Worm (Caenorhabditis elegans) whole organism, L1 larva: Measurements from ENCODE around the gene T05H4.11.

ENCODE experiments used
- blmp-1 ChIP-seq: fragments of 150-350 bp; optimal IDR thresholded peaks from 2 replicates; lab custom pipeline; 2014; ENCODE audit warnings: missing biosample characterization, missing genetic modification characterization
- ceh-82 ChIP-seq, 3 experiments: fragments of 150-350 bp in 1 of 3; sonication (generic microtip) in 2 of 3; optimal IDR thresholded peaks; 2 replicates each; lab custom pipeline; 2014 to 2017; ENCODE audit warnings: missing biosample characterization in 3 of 3, missing genetic modification characterization in 3 of 3
- ceh-90 ChIP-seq: sonication (generic microtip); optimal IDR thresholded peaks from 2 replicates; lab custom pipeline; 2016; ENCODE audit warnings: missing genetic modification characterization, missing compliant biosample characterization
- elt-2 ChIP-seq: sonication (generic microtip); optimal IDR thresholded peaks from 2 replicates; lab custom pipeline; 2016; ENCODE audit warnings: missing genetic modification characterization, mild to moderate bottlenecking, inconsistent platforms, missing compliant biosample characterization, missing genetic modification reagents
- nhr-237 ChIP-seq: fragments of 150-350 bp; optimal IDR thresholded peaks from 2 replicates; lab custom pipeline; 2014; ENCODE audit warnings: missing biosample characterization, missing genetic modification characterization
- nhr-28 ChIP-seq: fragments of 150-350 bp; optimal IDR thresholded peaks from 2 replicates; lab custom pipeline; 2014; ENCODE audit warnings: missing biosample characterization, missing genetic modification characterization
- swsn-7 ChIP-seq: sonication (generic microtip); optimal IDR thresholded peaks from 2 replicates; lab custom pipeline; 2016; ENCODE audit warnings: missing genetic modification characterization, missing compliant biosample characterization
- tbx-2 ChIP-seq: sonication (generic microtip); optimal IDR thresholded peaks from 2 replicates; lab custom pipeline; 2016; ENCODE audit warnings: missing genetic modification characterization, missing compliant biosample characterization
- unc-62 ChIP-seq: fragments of 150-350 bp; optimal IDR thresholded peaks from 2 replicates; lab custom pipeline; 2014; ENCODE audit warnings: missing biosample characterization, missing genetic modification reagents, missing genetic modification characterization
- ztf-11 ChIP-seq, 2 experiments: sonication (generic microtip); optimal IDR thresholded peaks; 2 replicates each; lab custom pipeline; 2016 to 2017; ENCODE audit warnings: missing genetic modification characterization in 2 of 2, missing biosample characterization in 1 of 2, missing compliant biosample characterization in 1 of 2

- TF ChIP-seq blmp-1 (no peak), ceh-82 (tag; optimal IDR thresholded peaks at IDR 0.05; lab: Kevin White, UChicago) (no peak), ztf-11 (tag; optimal IDR thresholded peaks at IDR 0.05; lab: Kevin White, UChicago) (no peak), nhr-28 (no peak), elt-2 (tag; lab: Kevin White, UChicago) (no peak), unc-62 (no peak), swsn-7 (tag; lab: Kevin White, UChicago) (no peak), tbx-2 (tag; lab: Kevin White, UChicago) (no peak), nhr-237 (tag; lab: Kevin White, UChicago) (no peak), ceh-90 (tag; lab: Kevin White, UChicago) (no peak)
These were observed 40.3 kb downstream of the T05H4.11 start for ce11 chrV:6385677-6386276.
